Worm (Caenorhabditis elegans) whole organism, young adult: ENCODE data around the gene twk-31.

Experiments
- F22D6.2 ChIP-seq: sonication (generic microtip); optimal IDR thresholded peaks from 2 replicates; lab custom pipeline; 2016; ENCODE audit warnings: mild to moderate bottlenecking, missing genetic modification characterization, missing compliant biosample characterization
- Y56A3A.18 ChIP-seq: fragments of 200-800 bp; sonication (Bioruptor generic); IDR thresholded peaks from 2 replicates; pipeline ENCODE4 v1.3.6; 2022; ENCODE audit warnings: missing genetic modification reagents, missing genetic modification characterization, missing compliant biosample characterization
- Y67H2A.10 ChIP-seq: fragments of 200-800 bp; sonication (Bioruptor generic); conservative IDR thresholded peaks from 2 replicates; pipeline ENCODE4 v1.3.6; 2022; ENCODE audit warnings: missing genetic modification reagents, missing genetic modification characterization, missing compliant biosample characterization
- Y79H2A.3 ChIP-seq: fragments of 200-800 bp; sonication (Bioruptor generic); conservative IDR thresholded peaks from 2 replicates; pipeline ENCODE4 v1.3.6; 2022; ENCODE audit warnings: missing genetic modification reagents, missing genetic modification characterization, missing compliant biosample characterization
- aptf-3 ChIP-seq: fragments of 200-800 bp; sonication (Bioruptor generic); IDR thresholded peaks from 2 replicates; pipeline ENCODE4 v1.3.6; 2022; ENCODE audit warnings: missing genetic modification characterization, missing compliant biosample characterization
- attf-5 ChIP-seq: fragments of 200-800 bp; sonication (Bioruptor generic); optimal IDR thresholded peaks from 2 replicates; lab custom pipeline; 2018; ENCODE audit warnings: mild to moderate bottlenecking, missing genetic modification characterization, missing compliant biosample characterization
- cebp-2 ChIP-seq: fragments of 200-800 bp; sonication (Bioruptor generic); IDR thresholded peaks from 2 replicates; pipeline ENCODE4 v1.3.6; 2022; ENCODE audit warnings: missing genetic modification characterization, missing compliant biosample characterization
- ceh-79 ChIP-seq: sonication (generic microtip); optimal IDR thresholded peaks from 2 replicates; lab custom pipeline; 2017; ENCODE audit warnings: mild to moderate bottlenecking, missing genetic modification characterization, missing compliant biosample characterization
- chd-7 ChIP-seq: sonication (generic microtip); optimal IDR thresholded peaks from 2 replicates; lab custom pipeline; 2016; ENCODE audit warnings: mild to moderate bottlenecking, missing genetic modification characterization, moderate library complexity, missing compliant biosample characterization
- die-1 ChIP-seq: sonication (generic microtip); optimal IDR thresholded peaks from 2 replicates; lab custom pipeline; 2016; ENCODE audit warnings: missing genotype, mild to moderate bottlenecking, missing genetic modification characterization, missing compliant biosample characterization
- dpff-1 ChIP-seq: sonication (generic microtip); optimal IDR thresholded peaks from 2 replicates; lab custom pipeline; 2017; ENCODE audit warnings: mild to moderate bottlenecking, missing genetic modification characterization, missing compliant biosample characterization
- dpl-1 ChIP-seq: fragments of 150-350 bp; optimal IDR thresholded peaks from 2 replicates; lab custom pipeline; 2014; ENCODE audit warnings: missing biosample characterization, missing genetic modification reagents, missing genetic modification characterization
- efl-1 ChIP-seq: fragments of 150-350 bp; optimal IDR thresholded peaks from 2 replicates; lab custom pipeline; 2014; ENCODE audit warnings: missing biosample characterization, missing genetic modification reagents, missing genetic modification characterization
- egl-44 ChIP-seq: fragments of 200-800 bp; sonication (Bioruptor generic); IDR thresholded peaks from 2 replicates; pipeline ENCODE4 v1.3.6; 2022; ENCODE audit warnings: missing genetic modification reagents, missing genetic modification characterization, missing compliant biosample characterization
- egrh-3 ChIP-seq: fragments of 200-800 bp; sonication (Bioruptor generic); IDR thresholded peaks from 2 replicates; pipeline ENCODE4 v1.3.6; 2022; ENCODE audit warnings: missing genetic modification reagents, missing genetic modification characterization, missing compliant biosample characterization
- fkh-3 ChIP-seq: sonication (generic microtip); optimal IDR thresholded peaks from 2 replicates; lab custom pipeline; 2016; ENCODE audit warnings: mild to moderate bottlenecking, missing genetic modification characterization, missing compliant biosample characterization
- lin-54 ChIP-seq: fragments of 200-800 bp; sonication (Bioruptor generic); optimal IDR thresholded peaks from 2 replicates; lab custom pipeline; 2018; ENCODE audit warnings: mild to moderate bottlenecking, missing genetic modification characterization, missing compliant biosample characterization
- lsl-1 ChIP-seq: fragments of 200-800 bp; sonication (Bioruptor generic); optimal IDR thresholded peaks from 2 replicates; lab custom pipeline; 2018; ENCODE audit warnings: mild to moderate bottlenecking, missing genetic modification characterization, moderate library complexity, missing compliant biosample characterization
- madf-3 ChIP-seq: fragments of 200-800 bp; sonication (Bioruptor generic); IDR thresholded peaks from 2 replicates; pipeline ENCODE4 v1.3.6; 2022; ENCODE audit warnings: missing genetic modification reagents, missing genetic modification characterization, missing compliant biosample characterization
- madf-8 ChIP-seq: fragments of 200-800 bp; sonication (Bioruptor generic); conservative IDR thresholded peaks from 2 replicates; pipeline ENCODE4 v1.3.6; 2022; ENCODE audit warnings: missing genetic modification reagents, missing genetic modification characterization, missing compliant biosample characterization
- mel-28 ChIP-seq: sonication (generic microtip); optimal IDR thresholded peaks from 2 replicates; lab custom pipeline; 2016; ENCODE audit warnings: borderline replicate concordance, mild to moderate bottlenecking, missing genetic modification characterization, missing compliant biosample characterization
- nfya-1 ChIP-seq: sonication (generic microtip); optimal IDR thresholded peaks from 2 replicates; lab custom pipeline; 2017; ENCODE audit warnings: antibody characterized with exemption, missing compliant biosample characterization, missing genetic modification characterization, borderline replicate concordance; ENCODE audit not compliant: insufficient read depth
- nfya-2 ChIP-seq: fragments of 200-800 bp; sonication (Bioruptor generic); IDR thresholded peaks from 2 replicates; pipeline ENCODE4 v1.3.6; 2022; ENCODE audit warnings: missing genetic modification reagents, missing genetic modification characterization, missing compliant biosample characterization
- nhr-80 ChIP-seq: sonication (generic microtip); optimal IDR thresholded peaks from 2 replicates; lab custom pipeline; 2016; ENCODE audit warnings: missing genetic modification characterization, missing compliant biosample characterization
- rpc-1 ChIP-seq, 2 experiments: fragments of 150-350 bp in 1 of 2; sonication (generic microtip) in 1 of 2; optimal IDR thresholded peaks; 2 replicates each; lab custom pipeline; 2014 to 2018; ENCODE audit warnings: missing biosample characterization in 1 of 2, missing genetic modification characterization in 1 of 2, missing genetic modification reagents in 1 of 2, missing genotype in 1 of 2
- sea-2 ChIP-seq: fragments of 200-800 bp; sonication (Bioruptor generic); IDR thresholded peaks from 2 replicates; pipeline ENCODE4 v1.3.6; 2022; ENCODE audit warnings: missing genetic modification characterization, missing compliant biosample characterization
- snpc-1.3 ChIP-seq: sonication (generic microtip); optimal IDR thresholded peaks from 2 replicates; lab custom pipeline; 2017; ENCODE audit warnings: missing genetic modification characterization, mild to moderate bottlenecking, missing compliant biosample characterization, antibody characterized with exemption, moderate library complexity, missing genotype, missing genetic modification reagents; ENCODE audit not compliant: insufficient read depth
- snpc-3.4 ChIP-seq: sonication (generic microtip); optimal IDR thresholded peaks from 2 replicates; lab custom pipeline; 2017; ENCODE audit warnings: missing genetic modification characterization, mild to moderate bottlenecking, missing compliant biosample characterization, antibody characterized with exemption, moderate library complexity, missing genotype, missing genetic modification reagents
- sptf-2 ChIP-seq: fragments of 200-800 bp; sonication (Bioruptor generic); optimal IDR thresholded peaks from 2 replicates; lab custom pipeline; 2018; ENCODE audit warnings: mild to moderate bottlenecking, missing genetic modification characterization, missing compliant biosample characterization
- ztf-18 ChIP-seq: sonication (generic microtip); optimal IDR thresholded peaks from 2 replicates; lab custom pipeline; 2016; ENCODE audit warnings: missing genotype, mild to moderate bottlenecking, missing genetic modification characterization, missing compliant biosample characterization
- ztf-25 ChIP-seq: fragments of 200-800 bp; sonication (Bioruptor generic); IDR thresholded peaks from 2 replicates; pipeline ENCODE4 v1.3.6; 2022; ENCODE audit warnings: missing genetic modification reagents, missing genetic modification characterization, missing compliant biosample characterization
- ztf-26 ChIP-seq: sonication (generic microtip); optimal IDR thresholded peaks from 2 replicates; lab custom pipeline; 2017; ENCODE audit warnings: missing genetic modification characterization, missing compliant biosample characterization

Gene twk-31

DNA sequence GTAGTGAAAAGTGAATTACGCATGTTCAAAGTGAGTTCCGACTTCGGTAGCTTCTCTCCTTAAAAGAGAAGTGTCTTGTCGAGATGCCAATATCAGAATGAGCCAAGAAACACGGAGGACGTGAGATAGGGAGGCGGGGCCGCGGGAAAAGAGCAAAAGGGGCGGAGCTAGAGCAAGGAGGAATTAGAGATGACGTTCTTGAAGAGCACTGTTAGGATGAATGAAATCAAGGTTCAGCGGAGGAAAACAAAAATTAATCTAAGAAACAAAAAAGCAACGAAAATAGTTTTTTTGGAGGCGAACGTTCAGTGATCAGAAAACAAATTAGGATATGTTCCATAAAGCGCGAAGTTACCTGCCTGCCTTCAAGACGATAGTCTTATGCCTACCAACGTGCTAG is 17.3 kb upstream of the twk-31 start, which contains the start of gene nlp-21:
TSS of gene nlp-21 (minus strand) at position 101 of the 400 bp plus-strand sequence.
- TF ChIP-seq madf-3 (GFP tag; lab: Robert Waterston, UW), result no peak
- TF ChIP-seq dpff-1 (tag; lab: Kevin White, UChicago), result no peak
- TF ChIP-seq egrh-3 (GFP tag; lab: Robert Waterston, UW), result no peak
- no peak for TF ChIP-seq mel-28
- TF ChIP-seq Y56A3A.18 (GFP tag; lab: Robert Waterston, UW), result no peak

ce11 chrIII:11397499-11397898 is 13.0 kb upstream of the twk-31 start, which contains the start of gene Y47D3B.3:
TSS of gene Y47D3B.3 (plus strand) at chrIII:11397799.
- TF ChIP-seq F22D6.2 (tag; lab: Kevin White, UChicago) (no peak), efl-1 (GFP tag; lab: Kevin White, UChicago) (no peak), ztf-26 (tag; lab: Kevin White, UChicago) (no peak), ztf-18 (tag; lab: Kevin White, UChicago) (no peak), Y79H2A.3 (GFP tag; lab: Robert Waterston, UW) (no peak), egl-44 (no peak), mel-28 (no peak), nhr-80 (no peak), rpc-1 (optimal IDR thresholded peaks at IDR 0.05; lab: Kevin White, UChicago) (no peak), rpc-1 (tag; optimal IDR thresholded peaks at IDR 0.05; lab: Kevin White, UChicago) (no peak), chd-7 (tag; lab: Kevin White, UChicago) (no peak), madf-8 (GFP tag; lab: Robert Waterston, UW) (no peak), fkh-3 (tag; lab: Kevin White, UChicago) (no peak), lin-54 (GFP tag; lab: Kevin White, UChicago) (no peak), sptf-2 (GFP tag; lab: Kevin White, UChicago) (no peak), sea-2 (GFP tag; lab: Robert Waterston, UW) (no peak)

DNA sequence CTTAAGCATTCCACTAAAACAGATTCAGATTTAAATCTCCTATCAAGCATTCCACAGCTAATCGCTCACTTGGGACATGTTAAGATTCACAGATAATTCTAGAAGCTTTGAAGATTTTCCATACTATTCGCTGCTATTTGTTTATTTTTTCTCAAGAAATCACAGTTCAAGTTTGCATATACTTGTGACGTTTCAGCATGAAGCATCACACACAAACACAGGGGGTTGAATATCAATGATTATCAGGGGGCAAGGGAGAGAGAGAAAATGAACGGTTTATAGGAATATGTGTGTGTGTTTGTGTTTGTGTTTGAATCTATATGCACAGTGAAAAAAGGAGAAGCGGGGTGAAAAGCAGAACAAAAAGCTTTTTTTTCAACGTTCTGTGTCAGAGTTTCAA is 7.8 kb upstream of the twk-31 start, which contains the start of gene Y47D3B.12:
TSS of gene Y47D3B.12 (plus strand) at position 301 of the 400 bp plus-strand sequence.
- no peak for TF ChIP-seq dpl-1 (GFP tag; lab: Kevin White, UChicago)
- no peak for TF ChIP-seq Y79H2A.3 (GFP tag; lab: Robert Waterston, UW)

- no peak for TF ChIP-seq ceh-79 (tag; lab: Kevin White, UChicago)
- TF ChIP-seq mel-28, result no peak
- no peak for TF ChIP-seq Y67H2A.10 (GFP tag; lab: Robert Waterston, UW)
- no peak for TF ChIP-seq snpc-1.3
- no peak for TF ChIP-seq nfya-2 (GFP tag; lab: Robert Waterston, UW)
Measured at ce11 chrIII:11405049-11405448, 5.4 kb upstream of the twk-31 start, which contains the start of gene Y47D3B.4. TSS of gene Y47D3B.4 (plus strand) at chrIII:11405349.

DNA sequence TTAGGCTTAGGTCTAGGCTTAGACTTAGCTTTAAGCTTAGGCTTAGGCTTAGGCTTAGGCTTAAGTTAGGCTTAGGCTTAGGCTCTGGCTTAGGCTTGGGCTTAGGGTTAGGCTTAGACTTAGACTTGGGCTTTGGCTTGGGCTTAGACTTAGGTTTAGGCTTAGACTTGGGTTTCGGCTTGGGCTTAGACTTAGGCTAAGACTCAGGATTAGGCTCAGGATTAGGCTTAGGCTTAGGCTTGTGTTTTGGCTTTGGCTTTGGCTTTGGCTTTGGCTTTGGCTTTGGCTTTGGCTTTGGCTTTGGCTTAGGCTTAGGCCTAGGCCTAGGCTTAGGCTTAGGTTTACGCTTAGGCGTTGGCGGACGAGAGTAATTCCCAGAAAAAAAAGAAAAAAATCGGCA is 9.1 kb downstream of the twk-31 start:
- TF ChIP-seq lsl-1 (GFP tag; lab: Kevin White, UChicago) (no peak), cebp-2 (GFP tag; lab: Robert Waterston, UW) (0 out of 2 replicates have a peak, but pooled peaks have one; percentile 49)

DNA sequence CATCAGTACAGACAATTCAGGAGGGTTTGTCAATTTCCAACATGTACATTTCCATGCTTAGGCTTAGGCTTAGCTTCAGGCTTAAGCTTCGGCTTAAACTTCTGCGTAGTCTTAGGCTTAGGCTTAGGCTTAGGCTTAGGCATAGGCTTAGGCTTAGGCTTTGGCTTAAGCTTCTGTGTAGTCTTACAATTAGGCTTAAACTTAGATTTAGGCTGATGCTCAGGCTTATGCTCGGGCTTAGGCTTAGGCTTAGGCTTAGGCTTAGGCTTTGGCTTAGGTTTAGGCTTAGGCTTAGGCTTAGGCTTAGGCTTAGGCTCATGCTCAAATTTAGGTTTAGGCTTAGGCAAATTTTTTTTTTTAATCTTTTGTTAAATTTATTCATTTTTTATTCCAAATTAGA is 14.3 kb downstream of the twk-31 start:
- TF ChIP-seq cebp-2 (GFP tag; lab: Robert Waterston, UW) (no peak), snpc-3.4 (tag; lab: Kevin White, UChicago) (no peak), aptf-3 (GFP tag; lab: Robert Waterston, UW) (no peak), die-1 (tag; lab: Kevin White, UChicago) (no peak), ztf-25 (no peak), nfya-1 (tag; lab: Kevin White, UChicago) (no peak), madf-3 (GFP tag; lab: Robert Waterston, UW) (no peak), attf-5 (no peak)
